Worm (Caenorhabditis elegans) whole organism, L3 larva: Measurements from ENCODE around the gene ndub-8.

Experiments
- R02D3.7 ChIP-seq: fragments of 150-350 bp; optimal IDR thresholded peaks from 2 replicates; lab custom pipeline; 2014; ENCODE audit warnings: missing biosample characterization, missing genetic modification characterization
- ZK546.5 ChIP-seq: sonication (generic microtip); optimal IDR thresholded peaks from 2 replicates; lab custom pipeline; 2017; ENCODE audit warnings: missing biosample characterization, missing genetic modification characterization
- aly-2 ChIP-seq: fragments of 150-350 bp; optimal IDR thresholded peaks from 2 replicates; lab custom pipeline; 2014; ENCODE audit warnings: missing biosample characterization, missing genetic modification characterization
- ama-1 ChIP-seq: fragments of 150-350 bp; optimal IDR thresholded peaks from 2 replicates; lab custom pipeline; 2018
- ceh-28 ChIP-seq: fragments of 150-350 bp; optimal IDR thresholded peaks from 2 replicates; lab custom pipeline; 2014; ENCODE audit warnings: missing biosample characterization, missing genetic modification reagents, missing genetic modification characterization
- ceh-82 ChIP-seq: fragments of 150-350 bp; optimal IDR thresholded peaks from 2 replicates; lab custom pipeline; 2014; ENCODE audit warnings: missing biosample characterization, missing genetic modification characterization
- ceh-9 ChIP-seq: sonication (generic microtip); optimal IDR thresholded peaks from 2 replicates; lab custom pipeline; 2018; ENCODE audit warnings: missing biosample characterization, missing genetic modification characterization
- daf-12 ChIP-seq: fragments of 150-350 bp; optimal IDR thresholded peaks from 2 replicates; lab custom pipeline; 2014; ENCODE audit warnings: missing biosample characterization, missing genetic modification reagents, missing genetic modification characterization
- elt-1 ChIP-seq: fragments of 150-350 bp; optimal IDR thresholded peaks from 2 replicates; lab custom pipeline; 2014; ENCODE audit warnings: missing biosample characterization, missing genetic modification characterization
- elt-2 ChIP-seq: sonication (generic microtip); optimal IDR thresholded peaks from 2 replicates; lab custom pipeline; 2016; ENCODE audit warnings: missing genetic modification reagents, mild to moderate bottlenecking, missing genetic modification characterization, missing compliant biosample characterization
- eor-1 ChIP-seq, 2 experiments: fragments of 150-350 bp; optimal IDR thresholded peaks; 2 replicates each; lab custom pipeline; 2014 to 2018; ENCODE audit warnings: missing biosample characterization in 2 of 2, missing genetic modification characterization in 2 of 2
- fkh-10 ChIP-seq: sonication (generic microtip); optimal IDR thresholded peaks from 2 replicates; lab custom pipeline; 2017; ENCODE audit warnings: missing biosample characterization, missing genetic modification reagents, missing genetic modification characterization
- fkh-2 ChIP-seq: fragments of 150-350 bp; optimal IDR thresholded peaks from 2 replicates; lab custom pipeline; 2014; ENCODE audit warnings: missing biosample characterization, missing genetic modification reagents, missing genetic modification characterization
- fos-1 ChIP-seq: fragments of 150-350 bp; optimal IDR thresholded peaks from 2 replicates; lab custom pipeline; 2014; ENCODE audit warnings: missing biosample characterization, missing genetic modification characterization
- hmg-11 ChIP-seq: sonication (generic microtip); optimal IDR thresholded peaks from 2 replicates; lab custom pipeline; 2016; ENCODE audit warnings: missing genetic modification characterization, missing compliant biosample characterization
- jun-1 ChIP-seq: fragments of 150-350 bp; optimal IDR thresholded peaks from 2 replicates; lab custom pipeline; 2014; ENCODE audit warnings: missing biosample characterization, missing genetic modification reagents, missing genetic modification characterization
- lin-15B ChIP-seq: fragments of 150-350 bp; optimal IDR thresholded peaks from 2 replicates; lab custom pipeline; 2014; ENCODE audit warnings: missing biosample characterization, missing genetic modification characterization
- lin-39 ChIP-seq: fragments of 150-350 bp; optimal IDR thresholded peaks from 2 replicates; lab custom pipeline; 2018; ENCODE audit warnings: missing biosample characterization, missing genetic modification reagents, missing genetic modification characterization
- lsy-12 ChIP-seq: sonication (generic microtip); optimal IDR thresholded peaks from 2 replicates; lab custom pipeline; 2016; ENCODE audit warnings: mild to moderate bottlenecking, missing genetic modification characterization, missing compliant biosample characterization
- mdl-1 ChIP-seq: fragments of 150-350 bp; optimal IDR thresholded peaks from 2 replicates; lab custom pipeline; 2014; ENCODE audit warnings: missing biosample characterization, missing genetic modification characterization
- mml-1 ChIP-seq: fragments of 150-350 bp; sonication (generic microtip); optimal IDR thresholded peaks from 3 replicates; lab custom pipeline; 2014; ENCODE audit warnings: missing biosample characterization, missing genetic modification characterization
- nfya-1 ChIP-seq: sonication (generic microtip); optimal IDR thresholded peaks from 2 replicates; lab custom pipeline; 2017; ENCODE audit warnings: missing genetic modification characterization, mild to moderate bottlenecking, missing compliant biosample characterization, antibody characterized with exemption, moderate library complexity; ENCODE audit not compliant: insufficient read depth
- nhr-11 ChIP-seq: fragments of 150-350 bp; optimal IDR thresholded peaks from 2 replicates; lab custom pipeline; 2014; ENCODE audit warnings: missing biosample characterization, missing genetic modification characterization
- nhr-23 ChIP-seq: fragments of 150-350 bp; optimal IDR thresholded peaks from 2 replicates; lab custom pipeline; 2014; ENCODE audit warnings: missing biosample characterization, missing genetic modification reagents, missing genetic modification characterization
- nhr-237 ChIP-seq: fragments of 150-350 bp; optimal IDR thresholded peaks from 2 replicates; lab custom pipeline; 2014; ENCODE audit warnings: missing biosample characterization, missing genetic modification characterization
- nhr-25 ChIP-seq: sonication (generic microtip); optimal IDR thresholded peaks from 2 replicates; lab custom pipeline; 2017; ENCODE audit warnings: missing biosample characterization, missing genetic modification characterization
- nhr-28 ChIP-seq: fragments of 150-350 bp; optimal IDR thresholded peaks from 2 replicates; lab custom pipeline; 2014; ENCODE audit warnings: missing biosample characterization, missing genetic modification characterization
- nhr-43 ChIP-seq: sonication (generic microtip); optimal IDR thresholded peaks from 2 replicates; lab custom pipeline; 2016; ENCODE audit warnings: mild to moderate bottlenecking, missing genetic modification characterization, missing compliant biosample characterization; ENCODE audit not compliant: poor library complexity, severe bottlenecking
- nhr-67 ChIP-seq: fragments of 150-350 bp; optimal IDR thresholded peaks from 2 replicates; lab custom pipeline; 2014; ENCODE audit warnings: missing biosample characterization, missing genetic modification characterization
- nhr-76 ChIP-seq: fragments of 150-350 bp; sonication (generic microtip); optimal IDR thresholded peaks from 5 replicates; lab custom pipeline; 2014; ENCODE audit warnings: missing biosample characterization, missing genetic modification characterization
- nhr-77 ChIP-seq: fragments of 150-350 bp; optimal IDR thresholded peaks from 2 replicates; lab custom pipeline; 2014; ENCODE audit warnings: missing biosample characterization, missing genetic modification characterization
- pha-4 ChIP-seq: fragments of 150-350 bp; optimal IDR thresholded peaks from 2 replicates; lab custom pipeline; 2014; ENCODE audit warnings: missing biosample characterization, missing genetic modification reagents, missing genetic modification characterization
- pqm-1 ChIP-seq: fragments of 150-350 bp; optimal IDR thresholded peaks from 2 replicates; lab custom pipeline; 2017; ENCODE audit warnings: missing biosample characterization, missing genetic modification characterization, inconsistent platforms
- sea-2 ChIP-seq: fragments of 150-350 bp; sonication (generic microtip); optimal IDR thresholded peaks from 4 replicates; lab custom pipeline; 2014; ENCODE audit warnings: missing biosample characterization, missing genetic modification reagents, missing genetic modification characterization
- skn-1 ChIP-seq: fragments of 150-350 bp; optimal IDR thresholded peaks from 2 replicates; lab custom pipeline; 2014; ENCODE audit warnings: missing biosample characterization, missing genetic modification characterization
- snpc-4 ChIP-seq: fragments of 150-350 bp; optimal IDR thresholded peaks from 2 replicates; lab custom pipeline; 2014; ENCODE audit warnings: missing biosample characterization, missing genetic modification characterization
- tbx-2 ChIP-seq: sonication (generic microtip); optimal IDR thresholded peaks from 2 replicates; lab custom pipeline; 2016; ENCODE audit warnings: mild to moderate bottlenecking, missing genetic modification characterization, missing compliant biosample characterization
- unc-39 ChIP-seq: sonication (generic microtip); optimal IDR thresholded peaks from 4 replicates; lab custom pipeline; 2017; ENCODE audit warnings: missing biosample characterization, missing genetic modification characterization
- unc-62 ChIP-seq: fragments of 150-350 bp; sonication (generic microtip); optimal IDR thresholded peaks from 4 replicates; lab custom pipeline; 2014; ENCODE audit warnings: missing biosample characterization, missing genetic modification reagents, missing genetic modification characterization
- zag-1 ChIP-seq: fragments of 150-350 bp; optimal IDR thresholded peaks from 2 replicates; lab custom pipeline; 2014; ENCODE audit warnings: missing biosample characterization, missing genetic modification characterization
- ztf-11 ChIP-seq: fragments of 150-350 bp; optimal IDR thresholded peaks from 2 replicates; lab custom pipeline; 2014; ENCODE audit warnings: missing biosample characterization, missing genetic modification characterization

ndub-8 gene

DNA sequence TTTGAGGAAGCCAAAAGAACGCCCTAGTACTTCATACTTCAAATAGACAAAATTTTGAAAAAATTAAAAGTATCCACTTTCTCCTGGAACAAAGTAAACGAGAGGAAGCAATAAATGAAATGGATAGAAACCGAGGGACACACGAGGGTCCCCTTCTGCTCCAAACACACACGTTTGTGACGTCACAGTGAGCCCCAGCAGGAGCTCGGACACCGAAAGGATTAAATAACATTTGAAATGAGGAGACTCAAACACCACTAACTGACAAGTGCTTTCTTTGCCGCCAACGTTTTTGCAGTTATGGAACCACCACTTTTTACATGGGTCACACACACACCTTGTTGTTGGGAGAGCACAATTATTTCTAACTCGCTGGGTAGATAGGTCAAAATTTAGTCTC lies 30.8 kb downstream of the ndub-8 start:
- peak; percentile 48 for TF ChIP-seq nfya-1 (tag; lab: Kevin White, UChicago)
- peak; percentile 67 for TF ChIP-seq lin-39 (tag; lab: Kevin White, UChicago)
- no peak for TF ChIP-seq lin-15B (tag; lab: Kevin White, UChicago)

DNA sequence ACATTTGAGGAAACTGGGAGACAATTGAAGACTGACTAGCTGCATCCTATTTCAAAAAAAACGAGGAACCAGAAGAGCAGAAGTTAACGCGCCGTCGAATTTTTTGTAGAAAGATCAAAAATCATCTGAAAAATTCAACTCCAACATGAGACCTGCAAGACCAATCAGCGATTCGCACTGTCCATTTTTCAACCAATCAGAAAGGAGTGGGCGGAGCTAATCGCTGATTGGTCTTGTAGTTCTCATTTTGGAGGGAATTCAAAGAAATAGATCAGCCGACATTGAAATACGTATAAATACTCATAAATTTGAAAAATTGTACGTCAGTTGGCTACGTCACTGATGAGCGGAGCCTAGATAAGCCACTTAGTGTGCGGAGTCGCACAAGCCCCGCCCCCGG lies 34.9 kb downstream of the ndub-8 start:
- TF ChIP-seq fkh-2 (tag; lab: Kevin White, UChicago) (no peak), nfya-1 (tag; lab: Kevin White, UChicago) (peak; percentile 89), pha-4 (no peak), daf-12 (tag; lab: Kevin White, UChicago) (no peak)

DNA sequence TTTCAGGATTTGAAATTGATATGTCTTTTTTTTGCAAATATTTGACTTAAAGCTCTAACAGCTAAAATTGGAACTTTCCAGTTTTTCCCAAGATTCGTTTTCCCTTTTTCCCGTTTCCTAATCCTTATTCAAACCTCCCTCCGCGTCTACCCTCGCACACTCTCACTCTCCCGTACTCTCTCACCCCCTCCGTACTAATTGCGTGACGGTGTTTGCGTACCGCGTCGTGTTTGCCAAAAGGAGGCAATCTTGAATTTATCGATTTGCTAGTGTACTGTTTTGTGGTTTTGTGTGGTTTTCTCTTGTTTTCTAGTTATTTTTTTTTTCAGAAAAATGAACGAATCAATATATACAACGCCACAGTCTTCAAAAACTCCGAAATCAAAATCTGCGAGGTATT lies 35.9 kb downstream of the ndub-8 start, which contains the start of gene citk-1:
citk-1 (plus strand) TSS at position 323 of the 400 bp plus-strand sequence.
- TF ChIP-seq nhr-237 (tag; lab: Kevin White, UChicago) = no peak
- no peak for TF ChIP-seq nhr-43
- no peak for TF ChIP-seq R02D3.7 (tag; lab: Kevin White, UChicago)
- peak; percentile 34 for TF ChIP-seq elt-2 (tag; lab: Kevin White, UChicago)
- TF ChIP-seq ZK546.5 (tag; lab: Kevin White, UChicago) = no peak
- peak; percentile 9 for TF ChIP-seq nhr-77 (tag; lab: Kevin White, UChicago)
- no peak for TF ChIP-seq fkh-10
- no peak for TF ChIP-seq jun-1 (tag; lab: Kevin White, UChicago)
- TF ChIP-seq pqm-1 = peak; percentile 16
- TF ChIP-seq snpc-4 = no peak
- TF ChIP-seq nhr-11 (tag; lab: Kevin White, UChicago) = no peak
- TF ChIP-seq sea-2 (GFP tag; lab: Kevin White, UChicago) = no peak
- TF ChIP-seq hmg-11 (tag; lab: Kevin White, UChicago) = no peak
- TF ChIP-seq nhr-23 (tag; lab: Kevin White, UChicago) = peak; percentile 69
- TF ChIP-seq lin-15B (tag; lab: Kevin White, UChicago) = peak; percentile 74
- TF ChIP-seq skn-1 (tag; lab: Kevin White, UChicago) = peak; percentile 7
- no peak for TF ChIP-seq ztf-11 (tag; lab: Kevin White, UChicago)
- no peak for TF ChIP-seq nhr-76 (tag; lab: Kevin White, UChicago)
- no peak for TF ChIP-seq unc-39 (tag; lab: Kevin White, UChicago)
- TF ChIP-seq fkh-2 (tag; lab: Kevin White, UChicago) = no peak
- TF ChIP-seq tbx-2 = no peak
- TF ChIP-seq lin-39 (tag; lab: Kevin White, UChicago) = peak; percentile 90
- peak; percentile 59 for TF ChIP-seq nhr-25 (tag; lab: Kevin White, UChicago)
- no peak for TF ChIP-seq nhr-28 (tag; lab: Kevin White, UChicago)
- TF ChIP-seq eor-1 (tag; optimal IDR thresholded peaks at IDR 0.05; lab: Kevin White, UChicago) = no peak
- TF ChIP-seq daf-12 (tag; lab: Kevin White, UChicago) = no peak
- TF ChIP-seq ceh-28 (tag; lab: Kevin White, UChicago) = no peak
- no peak for TF ChIP-seq lsy-12 (tag; lab: Kevin White, UChicago)

DNA sequence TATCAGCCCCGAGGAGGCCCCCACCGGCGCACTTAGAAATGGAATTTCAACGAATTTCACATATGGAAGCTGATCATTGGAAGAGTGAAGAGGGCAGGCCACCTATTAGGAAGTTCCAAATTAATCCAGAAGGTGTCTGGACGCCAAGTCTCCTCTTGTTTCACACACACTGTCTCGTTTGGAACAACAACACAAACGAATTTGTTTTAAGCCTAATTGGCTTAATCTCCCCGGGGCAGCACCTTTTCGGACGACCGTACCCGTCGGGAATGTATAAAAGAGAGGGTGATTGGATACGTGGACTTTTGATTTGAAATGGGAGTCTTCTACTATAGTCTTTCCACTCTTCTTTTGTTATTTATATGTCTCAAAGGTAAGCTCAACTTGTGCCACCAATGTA lies 43.4 kb downstream of the ndub-8 start, which contains the start of gene mltn-3:
mltn-3 (plus strand) TSS at position 301 of the 400 bp plus-strand sequence.
- TF ChIP-seq lsy-12 (tag; lab: Kevin White, UChicago) = no peak
- no peak for TF ChIP-seq nhr-43
- TF ChIP-seq fos-1 = no peak
- no peak for TF ChIP-seq nhr-11 (tag; lab: Kevin White, UChicago)
- no peak for TF ChIP-seq ztf-11 (tag; lab: Kevin White, UChicago)
- TF ChIP-seq sea-2 (GFP tag; lab: Kevin White, UChicago) = no peak
- TF ChIP-seq nhr-23 (tag; lab: Kevin White, UChicago) = no peak
- TF ChIP-seq zag-1 (tag; lab: Kevin White, UChicago) = no peak
- no peak for TF ChIP-seq elt-1 (tag; lab: Kevin White, UChicago)
- TF ChIP-seq, all 47 proteins: peak for 0

DNA sequence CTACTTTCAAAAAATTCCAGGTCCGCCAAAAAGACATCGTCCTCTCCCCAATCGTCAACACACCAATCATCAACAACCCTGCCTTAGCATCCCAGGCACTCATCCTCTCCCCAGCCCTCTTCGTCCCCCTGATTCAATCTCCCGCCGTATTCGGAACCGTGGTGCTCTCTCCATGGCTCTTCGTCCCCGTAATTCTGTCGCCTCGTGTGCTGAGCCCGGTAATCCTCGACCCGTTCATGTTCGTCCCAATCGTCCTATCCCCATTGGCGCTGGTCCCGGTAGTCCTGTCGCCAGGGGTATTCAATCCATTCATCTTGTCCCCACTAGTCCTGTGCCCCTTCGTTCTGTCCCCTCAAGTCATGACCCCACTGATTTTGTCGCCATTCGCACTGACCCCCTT lies 46.4 kb downstream of the ndub-8 start:
- TF ChIP-seq nhr-23 (tag; lab: Kevin White, UChicago) (no peak), nhr-28 (tag; lab: Kevin White, UChicago) (no peak), zag-1 (tag; lab: Kevin White, UChicago) (no peak), ceh-82 (tag; lab: Kevin White, UChicago) (no peak), lsy-12 (tag; lab: Kevin White, UChicago) (no peak), pha-4 (no peak), nhr-67 (no peak), unc-62 (GFP tag; lab: Kevin White, UChicago) (no peak), pqm-1 (no peak), tbx-2 (no peak), nhr-77 (tag; lab: Kevin White, UChicago) (no peak), ama-1 (lab: Kevin White, UChicago) (no peak), ceh-9 (tag; lab: Kevin White, UChicago) (no peak), ceh-28 (tag; lab: Kevin White, UChicago) (no peak), aly-2 (tag; lab: Kevin White, UChicago) (no peak), nhr-43 (no peak), mdl-1 (no peak), mml-1 (no peak), unc-39 (tag; lab: Kevin White, UChicago) (no peak)
- TF ChIP-seq, all 47 proteins: peak for 0
